Worm (Caenorhabditis elegans): Measurements from ENCODE around the gene R04B5.1.

- TF ChIP-seq dao-5 (tag; optimal IDR thresholded peaks at IDR 0.05) (no peak), W03F9.2 (tag; optimal IDR thresholded peaks at IDR 0.05) (no peak)
Measured at ce11 chrV:10037040-10037439, 41.1 kb downstream of the R04B5.1 start, which contains the start of gene F57A8.1.
